Fruit fly (Drosophila melanogaster): ENCODE data around the gene CG31343.

- no peak for TF ChIP-seq CTCF (optimal IDR thresholded peaks at IDR 0.05)
- TF ChIP-seq CG8478 (optimal IDR thresholded peaks at IDR 0.05), result no peak
Observed at dm6 chr3R:21737264-21737663, 7.8 kb upstream of the CG31343 start, which contains the start of gene CG42870.

Measured in S2 (cell line).